Fruit fly (Drosophila melanogaster) whole organism, embryonic: ENCODE results near the gene CG15330.
A peak's percentile ranks its signal among the peaks of the same experiment; 100 is the strongest.

Source experiments
- Blimp-1 ChIP-seq: fragments of 200-800 bp; sonication (Bioruptor generic); optimal IDR thresholded peaks from 3 replicates; lab custom pipeline; 2018; ENCODE audit warnings: missing biosample characterization, missing genetic modification characterization, mild to moderate bottlenecking, moderate library complexity, missing genetic modification reagents
- Bteb2 ChIP-seq: fragments of 200-800 bp; sonication (Bioruptor generic); optimal IDR thresholded peaks from 2 replicates; lab custom pipeline; 2016; ENCODE audit warnings: missing biosample characterization, missing genetic modification characterization
- CG10654 ChIP-seq: fragments of 200-800 bp; sonication (Bioruptor generic); optimal IDR thresholded peaks from 2 replicates; lab custom pipeline; 2016; ENCODE audit warnings: missing biosample characterization, missing genetic modification characterization
- CG11085 ChIP-seq: fragments of 200-800 bp; sonication (Bioruptor generic); IDR thresholded peaks from 2 replicates; pipeline ENCODE4 v1.3.6; 2022; ENCODE audit warnings: missing biosample characterization, missing genetic modification characterization
- CG11398 ChIP-seq: fragments of 200-800 bp; sonication (Bioruptor generic); optimal IDR thresholded peaks from 2 replicates; lab custom pipeline; 2016; ENCODE audit warnings: missing biosample characterization, missing genetic modification characterization
- CG12659 ChIP-seq: fragments of 200-800 bp; sonication (Bioruptor generic); optimal IDR thresholded peaks from 3 replicates; lab custom pipeline; 2017; ENCODE audit warnings: mild to moderate bottlenecking, missing biosample characterization, missing genetic modification reagents, missing genetic modification characterization
- CG13424 ChIP-seq: fragments of 200-800 bp; sonication (Bioruptor generic); optimal IDR thresholded peaks from 2 replicates; lab custom pipeline; 2019; ENCODE audit warnings: missing biosample characterization, mild to moderate bottlenecking, missing genetic modification characterization, moderate library complexity
- CG15479 ChIP-seq: fragments of 200-800 bp; sonication (Bioruptor generic); optimal IDR thresholded peaks from 3 replicates; lab custom pipeline; 2019; ENCODE audit warnings: missing biosample characterization, mild to moderate bottlenecking, missing genetic modification characterization, moderate library complexity
- CG17802 ChIP-seq: fragments of 200-800 bp; sonication (Bioruptor generic); optimal IDR thresholded peaks from 2 replicates; lab custom pipeline; 2018; ENCODE audit warnings: missing biosample characterization, mild to moderate bottlenecking, missing genetic modification characterization, moderate library complexity
- CG18476 ChIP-seq: fragments of 200-800 bp; sonication (Bioruptor generic); optimal IDR thresholded peaks from 2 replicates; lab custom pipeline; 2016; ENCODE audit warnings: missing biosample characterization, mild to moderate bottlenecking, missing genetic modification characterization
- CG43689 ChIP-seq: fragments of 200-800 bp; sonication (Bioruptor generic); IDR thresholded peaks from 2 replicates; pipeline ENCODE4 v1.3.6; 2022; ENCODE audit warnings: missing biosample characterization, missing genetic modification characterization
- CG7556 ChIP-seq: fragments of 200-800 bp; sonication (Bioruptor generic); optimal IDR thresholded peaks from 2 replicates; lab custom pipeline; 2017; ENCODE audit warnings: missing biosample characterization, mild to moderate bottlenecking, missing genetic modification characterization
- CG7839 ChIP-seq: fragments of 200-800 bp; sonication (Bioruptor generic); optimal IDR thresholded peaks from 3 replicates; lab custom pipeline; 2018; ENCODE audit warnings: missing biosample characterization, mild to moderate bottlenecking, missing genetic modification characterization, moderate library complexity
- CG8089 ChIP-seq: fragments of 200-800 bp; sonication (Bioruptor generic); optimal IDR thresholded peaks from 3 replicates; lab custom pipeline; 2016; ENCODE audit warnings: missing biosample characterization, missing genetic modification characterization
- CG9437 ChIP-seq: fragments of 200-800 bp; sonication (Bioruptor generic); optimal IDR thresholded peaks from 2 replicates; lab custom pipeline; 2018; ENCODE audit warnings: missing biosample characterization, mild to moderate bottlenecking, missing genetic modification characterization
- Deaf1 ChIP-seq: fragments of 200-800 bp; optimal IDR thresholded peaks from 3 replicates; lab custom pipeline; 2019; ENCODE audit warnings: missing biosample characterization, mild to moderate bottlenecking, missing genetic modification characterization, moderate library complexity
- Dll ChIP-seq: fragments of 200-800 bp; sonication (Bioruptor generic); IDR thresholded peaks from 4 replicates; pipeline ENCODE4 v1.3.6; 2022; ENCODE audit warnings: missing biosample characterization, missing genetic modification characterization; ENCODE audit not compliant: partially characterized antibody
- Ets65A ChIP-seq: fragments of 200-800 bp; sonication (Bioruptor generic); peaks from one replicate; lab custom pipeline; 2016; ENCODE audit warnings: missing biosample characterization, missing genetic modification characterization
- H15 ChIP-seq: fragments of 200-800 bp; sonication (Bioruptor generic); IDR thresholded peaks from 3 replicates; pipeline ENCODE4 v1.3.6; 2022; ENCODE audit warnings: missing biosample characterization, missing genetic modification characterization
- HLH3B ChIP-seq: fragments of 200-800 bp; sonication (Bioruptor generic); IDR thresholded peaks from 2 replicates; pipeline ENCODE4 v1.3.6; 2022; ENCODE audit warnings: missing biosample characterization, missing genetic modification characterization
- Lpt ChIP-seq: fragments of >200 bp; optimal IDR thresholded peaks from 2 replicates; lab custom pipeline; 2018; ENCODE audit warnings: missing biosample characterization, missing genetic modification characterization
- MBD-R2 ChIP-seq: fragments of 200-800 bp; sonication (Bioruptor generic); IDR thresholded peaks from 2 replicates; pipeline ENCODE4 v1.3.6; 2022; ENCODE audit warnings: missing biosample characterization, missing genetic modification characterization
- Mrtf ChIP-seq: fragments of 200-800 bp; sonication (Bioruptor generic); IDR thresholded peaks from 3 replicates; pipeline ENCODE4 v1.3.6; 2022; ENCODE audit warnings: missing biosample characterization, missing genetic modification characterization
- Pdp1 ChIP-seq, 2 experiments: fragments of 200-800 bp; sonication (Bioruptor generic); optimal IDR thresholded peaks; 3 replicates each; lab custom pipeline; 2016; ENCODE audit warnings: missing biosample characterization in 2 of 2, missing genetic modification characterization in 2 of 2, mild to moderate bottlenecking in 1 of 2, moderate library complexity in 1 of 2
- Rfx ChIP-seq: fragments of 200-800 bp; sonication (Bioruptor generic); IDR thresholded peaks from 2 replicates; pipeline ENCODE4 v1.3.6; 2022; ENCODE audit warnings: missing biosample characterization, missing genetic modification characterization
- amos ChIP-seq: fragments of 200-800 bp; sonication (Bioruptor generic); IDR thresholded peaks from 2 replicates; pipeline ENCODE4 v1.3.6; 2022; ENCODE audit warnings: missing biosample characterization, missing genetic modification characterization; ENCODE audit not compliant: partially characterized antibody
- chif ChIP-seq, 2 experiments: fragments of 200-800 bp; sonication (Bioruptor generic); optimal IDR thresholded peaks; 3 replicates each; lab custom pipeline; 2016; ENCODE audit warnings: missing biosample characterization in 2 of 2, missing genetic modification characterization in 2 of 2
- croc ChIP-seq: fragments of 200-800 bp; sonication (Bioruptor generic); conservative IDR thresholded peaks from 3 replicates; pipeline ENCODE4 v1.3.6; 2022; ENCODE audit warnings: missing biosample characterization, missing genetic modification characterization
- crol ChIP-seq: fragments of 200-800 bp; sonication (Bioruptor generic); IDR thresholded peaks from 2 replicates; pipeline ENCODE4 v1.3.6; 2022; ENCODE audit warnings: missing biosample characterization, missing genetic modification characterization
- ftz-f1 ChIP-seq: fragments of 200-800 bp; sonication (Bioruptor generic); optimal IDR thresholded peaks from 2 replicates; lab custom pipeline; 2016; ENCODE audit warnings: missing biosample characterization, missing genetic modification characterization
- gsb ChIP-seq: fragments of 200-800 bp; sonication (Bioruptor generic); IDR thresholded peaks from 2 replicates; pipeline ENCODE4 v1.3.6; 2022; ENCODE audit warnings: missing biosample characterization, missing genetic modification characterization
- gsb-n ChIP-seq: fragments of 200-800 bp; sonication (Bioruptor generic); optimal IDR thresholded peaks from 3 replicates; lab custom pipeline; 2018; ENCODE audit warnings: missing biosample characterization, mild to moderate bottlenecking, missing genetic modification characterization
- h ChIP-seq: fragments of >200 bp; optimal IDR thresholded peaks from 2 replicates; lab custom pipeline; 2017
- ham ChIP-seq: fragments of 200-800 bp; sonication (Bioruptor generic); IDR thresholded peaks from 2 replicates; pipeline ENCODE4 v1.3.6; 2022; ENCODE audit warnings: missing biosample characterization, missing genetic modification characterization
- ken ChIP-seq: fragments of 200-800 bp; sonication (Bioruptor generic); IDR thresholded peaks from 3 replicates; pipeline ENCODE4 v1.3.6; 2022; ENCODE audit warnings: missing biosample characterization, missing genetic modification characterization
- knrl ChIP-seq: fragments of 200-800 bp; sonication (Bioruptor generic); IDR thresholded peaks from 3 replicates; pipeline ENCODE4 v1.3.6; 2022; ENCODE audit warnings: missing biosample characterization, missing genetic modification characterization; ENCODE audit not compliant: partially characterized antibody
- maf-S ChIP-seq: fragments of 200-800 bp; sonication (Bioruptor generic); optimal IDR thresholded peaks from 2 replicates; lab custom pipeline; 2016; ENCODE audit warnings: missing biosample characterization, missing genetic modification characterization
- nau ChIP-seq: fragments of 200-800 bp; sonication (Bioruptor generic); optimal IDR thresholded peaks from 3 replicates; lab custom pipeline; 2017; ENCODE audit warnings: missing biosample characterization, mild to moderate bottlenecking, missing genetic modification characterization, missing genetic modification reagents
- nom ChIP-seq: fragments of 200-800 bp; sonication (Bioruptor generic); optimal IDR thresholded peaks from 2 replicates; lab custom pipeline; 2017; ENCODE audit warnings: missing biosample characterization, missing genetic modification characterization, mild to moderate bottlenecking, moderate library complexity, missing genetic modification reagents
- oc ChIP-seq: fragments of 200-800 bp; sonication (Bioruptor generic); optimal IDR thresholded peaks from 2 replicates; lab custom pipeline; 2018; ENCODE audit warnings: missing biosample characterization, mild to moderate bottlenecking, missing genetic modification characterization, moderate library complexity
- pb ChIP-seq: fragments of 200-800 bp; sonication (Bioruptor generic); optimal IDR thresholded peaks from 3 replicates; lab custom pipeline; 2016; ENCODE audit warnings: missing biosample characterization, missing genetic modification characterization
- pita ChIP-seq: fragments of 200-800 bp; sonication (Bioruptor generic); optimal IDR thresholded peaks from 2 replicates; lab custom pipeline; 2017; ENCODE audit warnings: missing biosample characterization, mild to moderate bottlenecking, missing genetic modification characterization
- psq ChIP-seq: fragments of 200-800 bp; sonication (Bioruptor generic); optimal IDR thresholded peaks from 2 replicates; lab custom pipeline; 2017; ENCODE audit warnings: missing biosample characterization, missing genetic modification characterization
- repo ChIP-seq: fragments of 200-800 bp; sonication (Bioruptor generic); optimal IDR thresholded peaks from 2 replicates; lab custom pipeline; 2016; ENCODE audit warnings: missing biosample characterization, missing genetic modification characterization
- ro ChIP-seq: fragments of 200-800 bp; sonication (Bioruptor generic); IDR thresholded peaks from 2 replicates; pipeline ENCODE4 v1.3.6; 2022; ENCODE audit warnings: missing biosample characterization, missing genetic modification characterization
- sens ChIP-seq: fragments of 200-800 bp; sonication (Bioruptor generic); peaks from one replicate; lab custom pipeline; 2016; ENCODE audit warnings: missing biosample characterization, missing genetic modification characterization
- slou ChIP-seq: fragments of 200-800 bp; sonication (Bioruptor generic); optimal IDR thresholded peaks from 3 replicates; lab custom pipeline; 2016; ENCODE audit warnings: missing biosample characterization, missing genetic modification characterization
- sug ChIP-seq: fragments of 200-800 bp; optimal IDR thresholded peaks from 2 replicates; lab custom pipeline; 2019; ENCODE audit warnings: missing biosample characterization, mild to moderate bottlenecking, missing genetic modification characterization, moderate library complexity
- tio ChIP-seq: fragments of 200-800 bp; sonication (Bioruptor generic); optimal IDR thresholded peaks from 2 replicates; lab custom pipeline; 2017; ENCODE audit warnings: missing biosample characterization, missing genetic modification characterization, inconsistent platforms

CG15330 gene

dm6 chrX:7944772-7945722 lies 10.8 kb upstream of the CG15330 start (continued):
- no peak for TF ChIP-seq H15 (GFP tag; lab: Robert Waterston, UW)
- TF ChIP-seq pb (GFP tag; lab: Kevin White, UChicago) = peak; percentile 8
- no peak for TF ChIP-seq croc (GFP tag; lab: Robert Waterston, UW)
- TF ChIP-seq Bteb2 (GFP tag; lab: Kevin White, UChicago) = no peak
- no peak for TF ChIP-seq Mrtf (GFP tag; lab: Robert Waterston, UW)
- peak; percentile 35 for TF ChIP-seq CG15479
- TF ChIP-seq MBD-R2 = no peak
- TF ChIP-seq oc (tag; lab: Kevin White, UChicago) = peak; percentile 6
- TF ChIP-seq knrl (GFP tag; lab: Robert Waterston, UW) = no peak
- peak; percentile 47 for TF ChIP-seq sug
- peak; percentile 83 for TF ChIP-seq sens (GFP tag; lab: Kevin White, UChicago)
- TF ChIP-seq CG10654 = no peak
- TF ChIP-seq gsb = no peak
- TF ChIP-seq CG18476 (GFP tag; lab: Kevin White, UChicago) = no peak
- TF ChIP-seq chif (GFP tag; optimal IDR thresholded peaks at IDR 0.05; lab: Kevin White, UChicago) = peak in 1 of 2 experiments; percentile 46
- 0 out of 2 replicates have a peak, but pooled peaks have one; percentile 28 for TF ChIP-seq HLH3B (GFP tag; lab: Robert Waterston, UW)
- no peak for TF ChIP-seq CG11398 (GFP tag; lab: Kevin White, UChicago)
- no peak for TF ChIP-seq nau
- no peak for TF ChIP-seq tio
- no peak for TF ChIP-seq h
- peak; percentile 90 for TF ChIP-seq Ets65A (GFP tag; lab: Kevin White, UChicago)
- no peak for TF ChIP-seq ham
- no peak for TF ChIP-seq CG7556
- peak in 1 of 2 experiments; percentile 93 for TF ChIP-seq Pdp1 (GFP tag; optimal IDR thresholded peaks at IDR 0.05; lab: Kevin White, UChicago)
- peak; percentile 5 for TF ChIP-seq nom
- TF ChIP-seq gsb-n (tag; lab: Kevin White, UChicago) = no peak
- TF ChIP-seq amos (GFP tag; lab: Robert Waterston, UW) = no peak
- TF ChIP-seq CG43689 (GFP tag; lab: Robert Waterston, UW) = no peak
- peak; percentile 42 for TF ChIP-seq Blimp-1
- peak; percentile 33 for TF ChIP-seq CG13424
- peak; percentile 8 for TF ChIP-seq CG12659 (GFP tag; lab: Kevin White, UChicago)
- TF ChIP-seq slou (GFP tag; lab: Kevin White, UChicago) = no peak
- no peak for TF ChIP-seq crol (GFP tag; lab: Robert Waterston, UW)
- TF ChIP-seq Rfx = peak; percentile 56
- TF ChIP-seq CG7839 (tag; lab: Kevin White, UChicago) = peak; percentile 30
- TF ChIP-seq CG9437 (GFP tag; lab: Kevin White, UChicago) = no peak
- TF ChIP-seq Deaf1 (tag; lab: Kevin White, UChicago) = peak; percentile 42
- no peak for TF ChIP-seq ken (GFP tag; lab: Robert Waterston, UW)
- TF ChIP-seq repo = no peak
- no peak for TF ChIP-seq ro
- no peak for TF ChIP-seq pita
- TF ChIP-seq psq (GFP tag; lab: Kevin White, UChicago) = no peak
- no peak for TF ChIP-seq maf-S
- TF ChIP-seq CG8089 (GFP tag; lab: Kevin White, UChicago) = no peak
- no peak for TF ChIP-seq Lpt (GFP tag; lab: Kevin White, UChicago)
- no peak for TF ChIP-seq ftz-f1 (GFP tag; lab: Kevin White, UChicago)
- 0 out of 4 replicates have a peak, but pooled peaks have one; percentile 37 for TF ChIP-seq Dll (GFP tag; lab: Robert Waterston, UW)
- TF ChIP-seq CG11085 (GFP tag; lab: Robert Waterston, UW) = no peak
- no peak for TF ChIP-seq CG17802
